Fruit fly (Drosophila melanogaster): Measurements from ENCODE around the gene CG13639.

CG13639 gene

DNA sequence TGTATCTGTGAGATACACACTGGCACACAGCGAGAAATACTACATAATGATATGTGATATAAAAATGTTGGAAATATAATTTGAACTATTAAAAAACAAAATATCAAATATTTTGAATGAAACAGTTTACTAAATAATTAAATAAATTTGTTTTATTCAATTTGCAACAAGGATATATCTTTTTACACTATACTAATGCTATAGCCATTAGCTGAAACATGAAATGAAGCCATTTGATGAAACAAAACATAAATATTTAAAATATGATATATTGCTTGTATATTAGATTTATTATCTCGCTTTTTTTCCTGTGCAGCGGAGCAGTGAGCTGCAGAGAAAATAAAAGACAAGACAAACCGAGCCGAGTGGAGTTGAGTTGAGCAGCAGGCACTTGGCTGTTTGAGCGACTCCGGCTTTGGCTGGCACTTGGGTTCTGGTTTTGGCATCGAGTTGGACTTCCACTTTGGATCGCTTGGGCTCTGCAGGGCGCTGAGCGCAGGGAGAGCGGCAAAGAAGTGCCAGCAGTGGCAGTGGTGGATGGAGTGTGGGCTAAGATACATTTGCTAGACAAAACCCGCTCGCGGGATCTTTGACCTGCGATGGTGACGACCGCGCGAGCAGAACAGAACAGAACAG lies 33.3 kb upstream of the CG13639 start (continued):
- peak; percentile 17 for TF ChIP-seq lilli (GFP tag; optimal IDR thresholded peaks at IDR 0.05)
- TF ChIP-seq ranshi (GFP tag; IDR thresholded peaks at IDR 0.05): peak; percentile 32; the same call in 1 of the 2 replicates
- TF ChIP-seq CG1233 (GFP tag; optimal IDR thresholded peaks at IDR 0.05): peak; percentile 74
- TF ChIP-seq eve (GFP tag; optimal IDR thresholded peaks at IDR 0.05): no peak
- no peak for TF ChIP-seq ash1 (GFP tag; optimal IDR thresholded peaks at IDR 0.05)
- no peak for TF ChIP-seq trh (GFP tag; optimal IDR thresholded peaks at IDR 0.05)
- TF ChIP-seq Dip3 (GFP tag; optimal IDR thresholded peaks at IDR 0.05): no peak
- TF ChIP-seq slou (GFP tag; optimal IDR thresholded peaks at IDR 0.05): no peak
- TF ChIP-seq HLH3B (GFP tag; IDR thresholded peaks at IDR 0.05): peak; percentile 71
- TF ChIP-seq Dp (GFP tag; optimal IDR thresholded peaks at IDR 0.05): no peak
- TF ChIP-seq CG30403 (GFP tag; optimal IDR thresholded peaks at IDR 0.05): peak; percentile 85
- TF ChIP-seq CG4730 (GFP tag; IDR thresholded peaks at IDR 0.05): peak; percentile 64
- peak; percentile 68 for TF ChIP-seq CG4328 (GFP tag; optimal IDR thresholded peaks at IDR 0.05)
- TF ChIP-seq stc (GFP tag; IDR thresholded peaks at IDR 0.05): no peak; the same call in 1 of the 2 replicates
- no peak for TF ChIP-seq gfzf (GFP tag; optimal IDR thresholded peaks at IDR 0.05)
- 0 out of 2 replicates have a peak, but pooled peaks have one; percentile 19 for TF ChIP-seq CG10366 (GFP tag; IDR thresholded peaks at IDR 0.05)
- TF ChIP-seq sens (GFP tag): peak; percentile 59
- peak; percentile 82 for TF ChIP-seq Ptx1 (GFP tag; IDR thresholded peaks at IDR 0.05)
- TF ChIP-seq exex (tag; optimal IDR thresholded peaks at IDR 0.05): no peak
- TF ChIP-seq CG15073 (GFP tag; optimal IDR thresholded peaks at IDR 0.05): no peak
- TF ChIP-seq az2 (GFP tag; optimal IDR thresholded peaks at IDR 0.05): peak; percentile 67
- TF ChIP-seq C15 (GFP tag; IDR thresholded peaks at IDR 0.05): no peak
- no peak for TF ChIP-seq CG6175 (GFP tag; IDR thresholded peaks at IDR 0.05)
- peak; percentile 68 for TF ChIP-seq Nf-YC (tag; optimal IDR thresholded peaks at IDR 0.05)
- TF ChIP-seq sisA (GFP tag; IDR thresholded peaks at IDR 0.05): peak; percentile 68
- TF ChIP-seq CG32772 (GFP tag; IDR thresholded peaks at IDR 0.05): peak; percentile 34
- TF ChIP-seq CG4854 (GFP tag; optimal IDR thresholded peaks at IDR 0.05): no peak
- TF ChIP-seq CG17912 (GFP tag; optimal IDR thresholded peaks at IDR 0.05): no peak
- peak; percentile 49; the same call in 1 of the 2 replicates for TF ChIP-seq CG14667 (GFP tag; IDR thresholded peaks at IDR 0.05)
- no peak for TF ChIP-seq Fer1 (GFP tag; optimal IDR thresholded peaks at IDR 0.05)
- no peak for TF ChIP-seq gt (GFP tag; IDR thresholded peaks at IDR 0.05)
- peak; percentile 57 for TF ChIP-seq CG6254 (GFP tag; optimal IDR thresholded peaks at IDR 0.05)
- no peak for TF ChIP-seq vnd (GFP tag; IDR thresholded peaks at IDR 0.05; ENCODE audit: partially characterized antibody)
- TF ChIP-seq cato (GFP tag; optimal IDR thresholded peaks at IDR 0.05; ENCODE audit: borderline replicate concordance): peak; percentile 35
- TF ChIP-seq nerfin-2 (GFP tag; IDR thresholded peaks at IDR 0.05; ENCODE audit: partially characterized antibody): no peak
- no peak for TF ChIP-seq Doc3 (GFP tag; IDR thresholded peaks at IDR 0.05; ENCODE audit: partially characterized antibody)
- no peak for TF ChIP-seq CG3726 (GFP tag; IDR thresholded peaks at IDR 0.05)
- peak; percentile 83 for TF ChIP-seq vvl (GFP tag; IDR thresholded peaks at IDR 0.05)
- TF ChIP-seq CG12071 (GFP tag; optimal IDR thresholded peaks at IDR 0.05): no peak
- TF ChIP-seq GATAe (GFP tag; conservative IDR thresholded peaks at IDR 0.05): no peak
- peak; percentile 78 for TF ChIP-seq CG16815 (GFP tag; optimal IDR thresholded peaks at IDR 0.05)
- no peak for TF ChIP-seq NC2α (GFP tag; optimal IDR thresholded peaks at IDR 0.05)
- TF ChIP-seq CG18764 (GFP tag; optimal IDR thresholded peaks at IDR 0.05): peak; percentile 59
- no peak for TF ChIP-seq hth (optimal IDR thresholded peaks at IDR 0.05)
- TF ChIP-seq Six4 (GFP tag; optimal IDR thresholded peaks at IDR 0.05): peak; percentile 71
- peak; percentile 60; the same call in 2 of the 3 replicates for TF ChIP-seq so (GFP tag; IDR thresholded peaks at IDR 0.05)
- peak; percentile 65 for TF ChIP-seq ara (GFP tag; IDR thresholded peaks at IDR 0.05)
- TF ChIP-seq Adf1 (GFP tag; IDR thresholded peaks at IDR 0.05): no peak
- TF ChIP-seq Meics (GFP tag; optimal IDR thresholded peaks at IDR 0.05): peak; percentile 82
- no peak for TF ChIP-seq Hr39 (optimal IDR thresholded peaks at IDR 0.05)
- no peak for TF ChIP-seq pan (optimal IDR thresholded peaks at IDR 0.05)
- TF ChIP-seq pan (GFP tag; optimal IDR thresholded peaks at IDR 0.05 in 1 of 2, IDR thresholded peaks at IDR 0.05 in 1 of 2): peak in 1 of 2 experiments; percentile 69
